Fruit fly (Drosophila melanogaster) whole organism, embryonic: ENCODE measurements around the gene CG15742.

Experiments
- BEAF-32 ChIP-seq: fragments of 200-800 bp; sonication (Bioruptor generic); optimal IDR thresholded peaks from 3 replicates; lab custom pipeline; 2017; ENCODE audit warnings: missing biosample characterization, missing genetic modification characterization, mild to moderate bottlenecking, moderate library complexity, missing genetic modification reagents
- CG10209 ChIP-seq: fragments of 200-800 bp; sonication (Bioruptor generic); optimal IDR thresholded peaks from 3 replicates; lab custom pipeline; 2017; ENCODE audit warnings: missing biosample characterization, mild to moderate bottlenecking, missing genetic modification characterization, missing genetic modification reagents
- CG10321 ChIP-seq: fragments of 200-800 bp; sonication (Bioruptor generic); IDR thresholded peaks from 2 replicates; pipeline ENCODE4 v1.3.6; 2022; ENCODE audit warnings: missing biosample characterization, missing genetic modification characterization
- CG10979 ChIP-seq: fragments of 200-800 bp; sonication (Bioruptor generic); optimal IDR thresholded peaks from 2 replicates; lab custom pipeline; 2018; ENCODE audit warnings: missing biosample characterization, mild to moderate bottlenecking, missing genetic modification characterization, moderate library complexity
- CG12391 ChIP-seq: fragments of 200-800 bp; sonication (Bioruptor generic); optimal IDR thresholded peaks from 3 replicates; lab custom pipeline; 2018; ENCODE audit warnings: missing biosample characterization, mild to moderate bottlenecking, missing genetic modification characterization, moderate library complexity
- CG12659 ChIP-seq: fragments of 200-800 bp; sonication (Bioruptor generic); optimal IDR thresholded peaks from 3 replicates; lab custom pipeline; 2017; ENCODE audit warnings: mild to moderate bottlenecking, missing biosample characterization, missing genetic modification reagents, missing genetic modification characterization
- CG15269 ChIP-seq: fragments of 200-800 bp; sonication (Bioruptor generic); optimal IDR thresholded peaks from 2 replicates; lab custom pipeline; 2018; ENCODE audit warnings: missing biosample characterization, mild to moderate bottlenecking, missing genetic modification characterization, moderate library complexity
- CG15696 ChIP-seq: fragments of 200-800 bp; sonication (Bioruptor generic); optimal IDR thresholded peaks from 2 replicates; lab custom pipeline; 2019; ENCODE audit warnings: missing biosample characterization, mild to moderate bottlenecking, missing genetic modification characterization, moderate library complexity
- CG2712 ChIP-seq: fragments of 200-800 bp; optimal IDR thresholded peaks from 3 replicates; lab custom pipeline; 2019; ENCODE audit warnings: missing biosample characterization, mild to moderate bottlenecking, missing genetic modification characterization, moderate library complexity
- CG2875 ChIP-seq: fragments of 200-800 bp; sonication (Bioruptor generic); optimal IDR thresholded peaks from 2 replicates; lab custom pipeline; 2017; ENCODE audit warnings: missing biosample characterization, mild to moderate bottlenecking, missing genetic modification characterization, missing genetic modification reagents
- CG30403 ChIP-seq: fragments of 200-800 bp; sonication (Bioruptor generic); optimal IDR thresholded peaks from 3 replicates; lab custom pipeline; 2016; ENCODE audit warnings: missing biosample characterization, missing genetic modification characterization
- CG32532 ChIP-seq: fragments of 200-800 bp; sonication (Bioruptor generic); IDR thresholded peaks from 2 replicates; pipeline ENCODE4 v1.3.6; 2022; ENCODE audit warnings: missing biosample characterization, missing genetic modification characterization
- CG4730 ChIP-seq: fragments of 200-800 bp; sonication (Bioruptor generic); IDR thresholded peaks from 2 replicates; pipeline ENCODE4 v1.3.6; 2022; ENCODE audit warnings: missing biosample characterization, missing genetic modification characterization
- CG4820 ChIP-seq: fragments of 200-800 bp; sonication (Bioruptor generic); optimal IDR thresholded peaks from 3 replicates; lab custom pipeline; 2016; ENCODE audit warnings: missing biosample characterization, missing genetic modification characterization
- CG4854 ChIP-seq: fragments of 200-800 bp; sonication (Bioruptor generic); optimal IDR thresholded peaks from 2 replicates; lab custom pipeline; 2016; ENCODE audit warnings: missing biosample characterization, missing genetic modification characterization, inconsistent platforms
- CG6272 ChIP-seq: fragments of 200-800 bp; sonication (Bioruptor generic); IDR thresholded peaks from 2 replicates; pipeline ENCODE4 v1.3.6; 2022; ENCODE audit warnings: missing biosample characterization, missing genetic modification characterization
- CG8281 ChIP-seq: fragments of 200-800 bp; sonication (Bioruptor generic); optimal IDR thresholded peaks from 2 replicates; lab custom pipeline; 2018; ENCODE audit warnings: missing biosample characterization, mild to moderate bottlenecking, missing genetic modification characterization, moderate library complexity
- CG8924 ChIP-seq: fragments of 200-800 bp; optimal IDR thresholded peaks from 3 replicates; lab custom pipeline; 2019; ENCODE audit warnings: missing biosample characterization, mild to moderate bottlenecking, missing genetic modification characterization, moderate library complexity
- CG9609 ChIP-seq: fragments of 200-800 bp; sonication (Bioruptor generic); optimal IDR thresholded peaks from 3 replicates; lab custom pipeline; 2016; ENCODE audit warnings: missing biosample characterization, missing genetic modification characterization
- CG9727 ChIP-seq: fragments of 200-800 bp; sonication (Bioruptor generic); optimal IDR thresholded peaks from 3 replicates; lab custom pipeline; 2017; ENCODE audit warnings: missing biosample characterization, mild to moderate bottlenecking, missing genetic modification characterization
- Camta ChIP-seq: fragments of 200-800 bp; sonication (Bioruptor generic); optimal IDR thresholded peaks from 2 replicates; lab custom pipeline; 2016; ENCODE audit warnings: missing biosample characterization, missing genetic modification characterization
- CkIIα-i1 ChIP-seq: fragments of 200-800 bp; sonication (Bioruptor generic); IDR thresholded peaks from 2 replicates; pipeline ENCODE4 v1.3.6; 2022; ENCODE audit warnings: missing biosample characterization, missing genetic modification characterization
- Dip2 ChIP-seq: fragments of 200-800 bp; sonication (Bioruptor generic); IDR thresholded peaks from 2 replicates; pipeline ENCODE4 v1.3.6; 2022; ENCODE audit warnings: missing biosample characterization, missing genetic modification characterization
- Dref ChIP-seq: fragments of 200-800 bp; sonication (Bioruptor generic); IDR thresholded peaks from 2 replicates; pipeline ENCODE4 v1.3.6; 2022; ENCODE audit warnings: missing biosample characterization, missing genetic modification characterization
- Gug ChIP-seq: fragments of 200-800 bp; sonication (Bioruptor generic); IDR thresholded peaks from 4 replicates; pipeline ENCODE4 v1.3.6; 2022; ENCODE audit warnings: missing biosample characterization, missing genetic modification characterization
- Lpt ChIP-seq: fragments of >200 bp; optimal IDR thresholded peaks from 2 replicates; lab custom pipeline; 2018; ENCODE audit warnings: missing biosample characterization, missing genetic modification characterization
- Nf-YB ChIP-seq: fragments of 200-800 bp; sonication (Bioruptor generic); optimal IDR thresholded peaks from 3 replicates; lab custom pipeline; 2019; ENCODE audit warnings: missing biosample characterization, mild to moderate bottlenecking, missing genetic modification characterization, moderate library complexity
- Ssrp ChIP-seq: fragments of 200-800 bp; sonication (Bioruptor generic); optimal IDR thresholded peaks from 2 replicates; lab custom pipeline; 2018; ENCODE audit warnings: missing biosample characterization, mild to moderate bottlenecking, missing genetic modification characterization, moderate library complexity
- Vsx1 ChIP-seq: fragments of 200-800 bp; sonication (Bioruptor generic); optimal IDR thresholded peaks from 2 replicates; lab custom pipeline; 2017; ENCODE audit warnings: missing biosample characterization, mild to moderate bottlenecking, missing genetic modification characterization, missing genetic modification reagents
- bowl ChIP-seq: fragments of 200-800 bp; sonication (Bioruptor generic); IDR thresholded peaks from 2 replicates; pipeline ENCODE4 v1.3.6; 2022; ENCODE audit warnings: missing biosample characterization, missing genetic modification characterization
- dan ChIP-seq: fragments of 200-800 bp; sonication (Bioruptor generic); IDR thresholded peaks from 2 replicates; pipeline ENCODE4 v1.3.6; 2022; ENCODE audit warnings: missing biosample characterization, missing genetic modification characterization
- danr ChIP-seq: fragments of 200-800 bp; sonication (Bioruptor generic); IDR thresholded peaks from 2 replicates; pipeline ENCODE4 v1.3.6; 2022; ENCODE audit warnings: missing biosample characterization, missing genetic modification characterization
- dati ChIP-seq: fragments of 200-800 bp; sonication (Bioruptor generic); IDR thresholded peaks from 2 replicates; pipeline ENCODE4 v1.3.6; 2022; ENCODE audit warnings: missing biosample characterization, missing genetic modification characterization
- emc ChIP-seq: fragments of 200-800 bp; sonication (Bioruptor generic); optimal IDR thresholded peaks from 2 replicates; lab custom pipeline; 2016; ENCODE audit warnings: missing biosample characterization, missing genetic modification characterization
- en ChIP-seq: fragments of 200-800 bp; sonication (Bioruptor generic); optimal IDR thresholded peaks from 2 replicates; lab custom pipeline; 2016; ENCODE audit warnings: missing biosample characterization, missing genetic modification characterization
- esg ChIP-seq: fragments of 200-800 bp; sonication (Bioruptor generic); conservative IDR thresholded peaks from 2 replicates; pipeline ENCODE4 v1.3.6; 2022; ENCODE audit warnings: missing biosample characterization, missing genetic modification characterization
- gcm ChIP-seq: fragments of 200-800 bp; sonication (Bioruptor generic); optimal IDR thresholded peaks from 2 replicates; lab custom pipeline; 2019; ENCODE audit warnings: missing biosample characterization, mild to moderate bottlenecking, missing genetic modification characterization, moderate library complexity
- hb ChIP-seq: fragments of 200-800 bp; sonication (Bioruptor generic); IDR thresholded peaks from 3 replicates; pipeline ENCODE4 v1.3.6; 2022; ENCODE audit warnings: missing biosample characterization, missing genetic modification characterization; ENCODE audit not compliant: partially characterized antibody
- hbn ChIP-seq: fragments of 200-800 bp; sonication (Bioruptor generic); IDR thresholded peaks from 2 replicates; pipeline ENCODE4 v1.3.6; 2022; ENCODE audit warnings: missing biosample characterization, missing genetic modification characterization; ENCODE audit not compliant: partially characterized antibody
- insv ChIP-seq, 2 experiments: fragments of 200-800 bp; sonication (Bioruptor generic); optimal IDR thresholded peaks; 3 replicates each; lab custom pipeline; 2016 to 2018; ENCODE audit warnings: missing biosample characterization in 2 of 2, missing genetic modification characterization in 2 of 2
- jumu ChIP-seq: fragments of 200-800 bp; sonication (Bioruptor generic); optimal IDR thresholded peaks from 3 replicates; lab custom pipeline; 2016; ENCODE audit warnings: missing biosample characterization, missing genetic modification characterization
- kah ChIP-seq: fragments of 200-800 bp; sonication (Bioruptor generic); optimal IDR thresholded peaks from 2 replicates; lab custom pipeline; 2018; ENCODE audit warnings: missing biosample characterization, mild to moderate bottlenecking, missing genetic modification characterization
- klu ChIP-seq: fragments of 200-800 bp; sonication (Bioruptor generic); IDR thresholded peaks from 2 replicates; pipeline ENCODE4 v1.3.6; 2022; ENCODE audit warnings: missing biosample characterization, missing genetic modification characterization
- kni ChIP-seq: fragments of 200-800 bp; sonication (Bioruptor generic); optimal IDR thresholded peaks from 3 replicates; lab custom pipeline; 2017; ENCODE audit warnings: mild to moderate bottlenecking, missing biosample characterization, missing genetic modification reagents, missing genetic modification characterization
- nau ChIP-seq: fragments of 200-800 bp; sonication (Bioruptor generic); optimal IDR thresholded peaks from 3 replicates; lab custom pipeline; 2017; ENCODE audit warnings: missing biosample characterization, mild to moderate bottlenecking, missing genetic modification characterization, missing genetic modification reagents
- peb ChIP-seq: fragments of 200-800 bp; sonication (Bioruptor generic); IDR thresholded peaks from 2 replicates; pipeline ENCODE4 v1.3.6; 2022; ENCODE audit warnings: missing biosample characterization, missing genetic modification characterization
- run ChIP-seq: fragments of 200-800 bp; sonication (Bioruptor generic); optimal IDR thresholded peaks from 3 replicates; lab custom pipeline; 2018; ENCODE audit warnings: missing biosample characterization, mild to moderate bottlenecking, missing genetic modification characterization
- sc ChIP-seq, 3 experiments: fragments of >200 bp in 2 of 3; fragments of 200-800 bp in 1 of 3; sonication (Bioruptor generic) in 1 of 3; optimal IDR thresholded peaks; 2 replicates in 2 of 3; 3 replicates in 1 of 3; lab custom pipeline; 2017; ENCODE audit warnings: mild to moderate bottlenecking in 1 of 3, missing biosample characterization in 1 of 3, missing genetic modification characterization in 1 of 3, missing genetic modification reagents in 1 of 3
- seq ChIP-seq: fragments of 200-800 bp; sonication (Bioruptor generic); IDR thresholded peaks from 2 replicates; pipeline ENCODE4 v1.3.6; 2022; ENCODE audit warnings: missing biosample characterization, missing genetic modification characterization
- tll ChIP-seq, 2 experiments: fragments of 200-800 bp in 1 of 2; fragments of >200 bp in 1 of 2; sonication (Bioruptor generic) in 1 of 2; optimal IDR thresholded peaks; 2 replicates each; lab custom pipeline; 2017 to 2019; ENCODE audit warnings: missing biosample characterization in 2 of 2, missing genetic modification characterization in 2 of 2, mild to moderate bottlenecking in 1 of 2, moderate library complexity in 1 of 2
- unpg ChIP-seq: fragments of 200-800 bp; sonication (Bioruptor generic); optimal IDR thresholded peaks from 3 replicates; lab custom pipeline; 2018; ENCODE audit warnings: missing biosample characterization, mild to moderate bottlenecking, missing genetic modification characterization, moderate library complexity

Gene CG15742

dm6 chrX:13307189-13307588, 48.9 kb upstream of the CG15742 start (continued):
- TF ChIP-seq unpg (GFP tag; lab: Kevin White, UChicago) (peak; percentile 12), jumu (no peak), CG32532 (GFP tag; lab: Robert Waterston, UW) (no peak), CG4730 (GFP tag; lab: Robert Waterston, UW) (no peak), CG30403 (peak; percentile 43), Nf-YB (GFP tag; lab: Kevin White, UChicago) (no peak), CG8924 (peak; percentile 29), bowl (GFP tag; lab: Robert Waterston, UW) (no peak), dati (GFP tag; lab: Robert Waterston, UW) (no peak), Gug (no peak), CG9727 (GFP tag; lab: Kevin White, UChicago) (peak; percentile 18), Dip2 (GFP tag; lab: Robert Waterston, UW) (no peak), peb (GFP tag; lab: Robert Waterston, UW) (no peak), CG12391 (peak; percentile 32), run (tag; lab: Kevin White, UChicago) (no peak), Lpt (no peak), hb (no peak), insv (GFP tag; optimal IDR thresholded peaks at IDR 0.05; lab: Kevin White, UChicago) (no peak), CG6272 (GFP tag; lab: Robert Waterston, UW) (no peak), en (GFP tag; lab: Kevin White, UChicago) (no peak), Camta (GFP tag; lab: Kevin White, UChicago) (no peak), danr (GFP tag; lab: Robert Waterston, UW) (no peak), CG10979 (tag; lab: Kevin White, UChicago) (peak; percentile 12), sc (optimal IDR thresholded peaks at IDR 0.05; lab: Kevin White, UChicago) (no peak), sc (GFP tag; optimal IDR thresholded peaks at IDR 0.05; lab: Kevin White, UChicago) (peak; percentile 1), dan (no peak), CG9609 (GFP tag; lab: Kevin White, UChicago) (no peak), esg (GFP tag; lab: Robert Waterston, UW) (peak; percentile 27; the same call in 1 of the 2 replicates), CG15269 (peak; percentile 44), CG4854 (GFP tag; lab: Kevin White, UChicago) (no peak), BEAF-32 (no peak), CG4820 (GFP tag; lab: Kevin White, UChicago) (no peak), CG10321 (GFP tag; lab: Robert Waterston, UW) (no peak), klu (GFP tag; lab: Robert Waterston, UW) (no peak), hbn (GFP tag; lab: Robert Waterston, UW) (no peak), tll (GFP tag; optimal IDR thresholded peaks at IDR 0.05; lab: Kevin White, UChicago) (no peak), CG15696 (tag; lab: Kevin White, UChicago) (no peak), CG2712 (tag; lab: Kevin White, UChicago) (peak; percentile 21), Vsx1 (no peak), CG12659 (GFP tag; lab: Kevin White, UChicago) (peak; percentile 13), CG2875 (GFP tag; lab: Kevin White, UChicago) (peak; percentile 18), CG10209 (GFP tag; lab: Kevin White, UChicago) (peak; percentile 20), gcm (GFP tag; lab: Kevin White, UChicago) (no peak), Ssrp (peak; percentile 55), seq (GFP tag; lab: Robert Waterston, UW) (no peak), CkIIα-i1 (GFP tag; lab: Robert Waterston, UW) (no peak), nau (GFP tag; lab: Kevin White, UChicago) (no peak), CG8281 (tag; lab: Kevin White, UChicago) (no peak), emc (GFP tag; lab: Kevin White, UChicago) (no peak), Dref (GFP tag; lab: Robert Waterston, UW) (no peak), kni (no peak), kah (GFP tag; lab: Kevin White, UChicago) (no peak)
